Worm (Caenorhabditis elegans) whole organism, young adult: ENCODE data around the gene H20E11.2.
A peak's percentile ranks its signal among the peaks of the same experiment; 100 is the strongest.

Experiments
- B0019.2 ChIP-seq: fragments of 200-800 bp; sonication (Bioruptor generic); conservative IDR thresholded peaks from 2 replicates; pipeline ENCODE4 v1.3.6; 2022; ENCODE audit warnings: missing genetic modification reagents, missing genetic modification characterization, missing compliant biosample characterization
- B0261.1 ChIP-seq: sonication (generic microtip); optimal IDR thresholded peaks from 2 replicates; lab custom pipeline; 2016; ENCODE audit warnings: mild to moderate bottlenecking, missing genetic modification characterization, moderate library complexity, missing compliant biosample characterization
- B0336.3 ChIP-seq: fragments of 200-800 bp; sonication (Bioruptor generic); IDR thresholded peaks from 2 replicates; pipeline ENCODE4 v1.3.6; 2022; ENCODE audit warnings: missing genetic modification characterization, missing compliant biosample characterization
- D2030.7 ChIP-seq: fragments of 200-800 bp; sonication (Bioruptor generic); IDR thresholded peaks from 2 replicates; pipeline ENCODE4 v1.3.6; 2022; ENCODE audit warnings: missing genetic modification reagents, missing genetic modification characterization, missing compliant biosample characterization
- F22D6.2 ChIP-seq: sonication (generic microtip); optimal IDR thresholded peaks from 2 replicates; lab custom pipeline; 2016; ENCODE audit warnings: mild to moderate bottlenecking, missing genetic modification characterization, missing compliant biosample characterization
- F23B12.7 ChIP-seq: sonication (generic microtip); optimal IDR thresholded peaks from 2 replicates; lab custom pipeline; 2017; ENCODE audit warnings: missing genetic modification characterization, mild to moderate bottlenecking, missing compliant biosample characterization, antibody characterized with exemption, moderate library complexity; ENCODE audit not compliant: insufficient read depth
- F37B4.10 ChIP-seq: fragments of 200-800 bp; sonication (Bioruptor generic); IDR thresholded peaks from 2 replicates; pipeline ENCODE4 v1.3.6; 2022; ENCODE audit warnings: missing genetic modification characterization, missing compliant biosample characterization
- F55B11.4 ChIP-seq: sonication (generic microtip); optimal IDR thresholded peaks from 2 replicates; lab custom pipeline; 2016; ENCODE audit warnings: missing compliant biosample characterization, missing genetic modification characterization, borderline replicate concordance; ENCODE audit not compliant: insufficient read depth
- F57C9.4 ChIP-seq: sonication (generic microtip); optimal IDR thresholded peaks from 2 replicates; lab custom pipeline; 2017; ENCODE audit warnings: mild to moderate bottlenecking, missing genetic modification characterization, missing compliant biosample characterization
- T07F8.4 ChIP-seq: sonication (generic microtip); optimal IDR thresholded peaks from 2 replicates; lab custom pipeline; 2016; ENCODE audit warnings: mild to moderate bottlenecking, missing genetic modification characterization, moderate library complexity, missing compliant biosample characterization
- Y53F4B.3 ChIP-seq: fragments of 200-800 bp; sonication (Bioruptor generic); IDR thresholded peaks from 2 replicates; pipeline ENCODE4 v1.3.6; 2022; ENCODE audit warnings: missing genetic modification reagents, missing genetic modification characterization, missing compliant biosample characterization
- Y95B8A.8 ChIP-seq: fragments of 200-800 bp; sonication (Bioruptor generic); IDR thresholded peaks from 2 replicates; pipeline ENCODE4 v1.3.6; 2022; ENCODE audit warnings: missing genetic modification reagents, missing genetic modification characterization, missing compliant biosample characterization
- aptf-3 ChIP-seq: fragments of 200-800 bp; sonication (Bioruptor generic); IDR thresholded peaks from 2 replicates; pipeline ENCODE4 v1.3.6; 2022; ENCODE audit warnings: missing genetic modification characterization, missing compliant biosample characterization
- attf-5 ChIP-seq: fragments of 200-800 bp; sonication (Bioruptor generic); optimal IDR thresholded peaks from 2 replicates; lab custom pipeline; 2018; ENCODE audit warnings: mild to moderate bottlenecking, missing genetic modification characterization, missing compliant biosample characterization
- bed-1 ChIP-seq: fragments of 200-800 bp; sonication (Bioruptor generic); IDR thresholded peaks from 2 replicates; pipeline ENCODE4 v1.3.6; 2022; ENCODE audit warnings: missing genetic modification reagents, missing genetic modification characterization, missing compliant biosample characterization
- cebp-1 ChIP-seq, 2 experiments: fragments of 200-800 bp in 1 of 2; sonication (Bioruptor generic) in 1 of 2; sonication (generic microtip) in 1 of 2; IDR thresholded peaks in 1 of 2; optimal IDR thresholded peaks in 1 of 2; 2 replicates each; pipeline versions ENCODE4 v1.3.6 to Lab custom; 2017 to 2022; ENCODE audit warnings: missing compliant biosample characterization in 2 of 2, missing genetic modification characterization in 2 of 2, mild to moderate bottlenecking in 1 of 2, missing genetic modification reagents in 1 of 2, moderate library complexity in 1 of 2
- cebp-2 ChIP-seq: fragments of 200-800 bp; sonication (Bioruptor generic); IDR thresholded peaks from 2 replicates; pipeline ENCODE4 v1.3.6; 2022; ENCODE audit warnings: missing genetic modification characterization, missing compliant biosample characterization
- ceh-27 ChIP-seq: fragments of 200-800 bp; sonication (Bioruptor generic); optimal IDR thresholded peaks from 2 replicates; lab custom pipeline; 2018; ENCODE audit warnings: mild to moderate bottlenecking, missing genetic modification characterization, moderate library complexity, missing compliant biosample characterization
- ceh-79 ChIP-seq: sonication (generic microtip); optimal IDR thresholded peaks from 2 replicates; lab custom pipeline; 2017; ENCODE audit warnings: mild to moderate bottlenecking, missing genetic modification characterization, missing compliant biosample characterization
- chd-7 ChIP-seq: sonication (generic microtip); optimal IDR thresholded peaks from 2 replicates; lab custom pipeline; 2016; ENCODE audit warnings: mild to moderate bottlenecking, missing genetic modification characterization, moderate library complexity, missing compliant biosample characterization
- dox-1 ChIP-seq: fragments of 200-800 bp; sonication (Bioruptor generic); IDR thresholded peaks from 2 replicates; pipeline ENCODE4 v1.3.6; 2022; ENCODE audit warnings: missing genetic modification reagents, missing genetic modification characterization, missing compliant biosample characterization
- ekl-4 ChIP-seq: fragments of 200-800 bp; sonication (Bioruptor generic); IDR thresholded peaks from 2 replicates; pipeline ENCODE4 v1.3.6; 2022; ENCODE audit warnings: missing genetic modification reagents, missing genetic modification characterization, missing compliant biosample characterization
- ets-4 ChIP-seq: fragments of 200-800 bp; sonication (Bioruptor generic); optimal IDR thresholded peaks from 2 replicates; lab custom pipeline; 2018; ENCODE audit warnings: mild to moderate bottlenecking, missing genetic modification characterization, missing compliant biosample characterization
- fkh-3 ChIP-seq: sonication (generic microtip); optimal IDR thresholded peaks from 2 replicates; lab custom pipeline; 2016; ENCODE audit warnings: mild to moderate bottlenecking, missing genetic modification characterization, missing compliant biosample characterization
- gei-17 ChIP-seq: fragments of 200-800 bp; sonication (Bioruptor generic); optimal IDR thresholded peaks from 2 replicates; lab custom pipeline; 2018; ENCODE audit warnings: mild to moderate bottlenecking, missing genetic modification characterization, missing compliant biosample characterization
- hlh-12 ChIP-seq: sonication (generic microtip); optimal IDR thresholded peaks from 2 replicates; lab custom pipeline; 2016; ENCODE audit warnings: missing genetic modification characterization, missing compliant biosample characterization
- hlh-26 ChIP-seq: fragments of 200-800 bp; sonication (Bioruptor generic); conservative IDR thresholded peaks from 2 replicates; pipeline ENCODE4 v1.3.6; 2022; ENCODE audit warnings: missing genetic modification reagents, missing genetic modification characterization, missing compliant biosample characterization
- let-526 ChIP-seq: fragments of 200-800 bp; sonication (Bioruptor generic); IDR thresholded peaks from 2 replicates; pipeline ENCODE4 v1.3.6; 2022; ENCODE audit warnings: missing genetic modification reagents, missing genetic modification characterization, missing compliant biosample characterization
- lin-26 ChIP-seq: fragments of 200-800 bp; sonication (Bioruptor generic); IDR thresholded peaks from 2 replicates; pipeline ENCODE4 v1.3.6; 2022; ENCODE audit warnings: missing genetic modification reagents, missing genetic modification characterization, missing compliant biosample characterization
- lin-54 ChIP-seq: fragments of 200-800 bp; sonication (Bioruptor generic); optimal IDR thresholded peaks from 2 replicates; lab custom pipeline; 2018; ENCODE audit warnings: mild to moderate bottlenecking, missing genetic modification characterization, missing compliant biosample characterization
- lir-1 ChIP-seq: fragments of 200-800 bp; sonication (Bioruptor generic); conservative IDR thresholded peaks from 2 replicates; pipeline ENCODE4 v1.3.6; 2022; ENCODE audit warnings: missing genetic modification reagents, missing genetic modification characterization, missing compliant biosample characterization
- lsy-27 ChIP-seq: sonication (generic microtip); optimal IDR thresholded peaks from 2 replicates; lab custom pipeline; 2017; ENCODE audit warnings: missing genetic modification characterization, mild to moderate bottlenecking, missing compliant biosample characterization, antibody characterized with exemption, missing genotype, borderline replicate concordance; ENCODE audit not compliant: insufficient read depth
- madf-6 ChIP-seq: fragments of 200-800 bp; sonication (Bioruptor generic); IDR thresholded peaks from 2 replicates; pipeline ENCODE4 v1.3.6; 2022; ENCODE audit warnings: missing genetic modification reagents, missing genetic modification characterization, missing compliant biosample characterization
- madf-8 ChIP-seq: fragments of 200-800 bp; sonication (Bioruptor generic); conservative IDR thresholded peaks from 2 replicates; pipeline ENCODE4 v1.3.6; 2022; ENCODE audit warnings: missing genetic modification reagents, missing genetic modification characterization, missing compliant biosample characterization
- mel-28 ChIP-seq: sonication (generic microtip); optimal IDR thresholded peaks from 2 replicates; lab custom pipeline; 2016; ENCODE audit warnings: borderline replicate concordance, mild to moderate bottlenecking, missing genetic modification characterization, missing compliant biosample characterization
- nhr-120 ChIP-seq: fragments of 200-800 bp; sonication (Bioruptor generic); IDR thresholded peaks from 2 replicates; pipeline ENCODE4 v1.3.6; 2022; ENCODE audit warnings: missing genetic modification characterization, missing compliant biosample characterization
- nhr-179 ChIP-seq: sonication (generic microtip); optimal IDR thresholded peaks from 2 replicates; lab custom pipeline; 2016; ENCODE audit warnings: mild to moderate bottlenecking, missing genetic modification characterization, missing compliant biosample characterization
- pbrm-1 ChIP-seq: fragments of 200-800 bp; sonication (Bioruptor generic); IDR thresholded peaks from 2 replicates; pipeline ENCODE4 v1.3.6; 2022; ENCODE audit warnings: missing genetic modification reagents, missing genetic modification characterization, missing compliant biosample characterization
- rec-8 ChIP-seq, 2 experiments: sonication (generic microtip); optimal IDR thresholded peaks; 2 replicates each; lab custom pipeline; 2016; ENCODE audit warnings: mild to moderate bottlenecking in 2 of 2, missing genetic modification characterization in 2 of 2, missing genetic modification reagents in 2 of 2, missing genotype in 2 of 2, missing biosample characterization in 1 of 2, missing compliant biosample characterization in 1 of 2, moderate library complexity in 1 of 2
- repo-1 ChIP-seq: sonication (generic microtip); optimal IDR thresholded peaks from 2 replicates; lab custom pipeline; 2017; ENCODE audit warnings: mild to moderate bottlenecking, missing genetic modification characterization, missing compliant biosample characterization
- rpc-1 ChIP-seq, 2 experiments: fragments of 150-350 bp in 1 of 2; sonication (generic microtip) in 1 of 2; optimal IDR thresholded peaks; 2 replicates each; lab custom pipeline; 2014 to 2018; ENCODE audit warnings: missing biosample characterization in 1 of 2, missing genetic modification characterization in 1 of 2, missing genetic modification reagents in 1 of 2, missing genotype in 1 of 2
- sea-2 ChIP-seq: fragments of 200-800 bp; sonication (Bioruptor generic); IDR thresholded peaks from 2 replicates; pipeline ENCODE4 v1.3.6; 2022; ENCODE audit warnings: missing genetic modification characterization, missing compliant biosample characterization
- snpc-1.1 ChIP-seq: sonication (generic microtip); optimal IDR thresholded peaks from 2 replicates; lab custom pipeline; 2017; ENCODE audit warnings: missing genetic modification characterization, mild to moderate bottlenecking, missing compliant biosample characterization, antibody characterized with exemption, moderate library complexity, missing genotype, missing genetic modification reagents; ENCODE audit not compliant: insufficient read depth
- snpc-3.4 ChIP-seq: sonication (generic microtip); optimal IDR thresholded peaks from 2 replicates; lab custom pipeline; 2017; ENCODE audit warnings: missing genetic modification characterization, mild to moderate bottlenecking, missing compliant biosample characterization, antibody characterized with exemption, moderate library complexity, missing genotype, missing genetic modification reagents
- sptf-2 ChIP-seq: fragments of 200-800 bp; sonication (Bioruptor generic); optimal IDR thresholded peaks from 2 replicates; lab custom pipeline; 2018; ENCODE audit warnings: mild to moderate bottlenecking, missing genetic modification characterization, missing compliant biosample characterization
- ztf-22 ChIP-seq: fragments of 200-800 bp; sonication (Bioruptor generic); optimal IDR thresholded peaks from 2 replicates; lab custom pipeline; 2018; ENCODE audit warnings: mild to moderate bottlenecking, missing genetic modification characterization, moderate library complexity, missing compliant biosample characterization
- ztf-26 ChIP-seq: sonication (generic microtip); optimal IDR thresholded peaks from 2 replicates; lab custom pipeline; 2017; ENCODE audit warnings: missing genetic modification characterization, missing compliant biosample characterization
- ztf-28 ChIP-seq: fragments of 200-800 bp; sonication (Bioruptor generic); IDR thresholded peaks from 2 replicates; pipeline ENCODE4 v1.3.6; 2022; ENCODE audit warnings: missing genetic modification reagents, missing genetic modification characterization, missing compliant biosample characterization

Gene H20E11.2

ce11 chrIV:6785873-6786272 lies 41.7 kb upstream of the H20E11.2 start (continued):
- peak; percentile 98 for TF ChIP-seq cebp-1 (GFP tag; IDR thresholded peaks at IDR 0.05; lab: Robert Waterston, UW)
- TF ChIP-seq cebp-1 (tag; optimal IDR thresholded peaks at IDR 0.05; lab: Kevin White, UChicago), result peak; percentile 99
- peak; percentile 81 for TF ChIP-seq dox-1 (GFP tag; lab: Robert Waterston, UW)
- TF ChIP-seq ekl-4, result no peak
- TF ChIP-seq F23B12.7 (tag; lab: Kevin White, UChicago), result no peak
- peak; percentile 88 for TF ChIP-seq attf-5
- TF ChIP-seq pbrm-1 (GFP tag; lab: Robert Waterston, UW), result peak; percentile 65
- no peak for TF ChIP-seq B0019.2 (GFP tag; lab: Robert Waterston, UW)
- TF ChIP-seq D2030.7, result no peak
- TF ChIP-seq hlh-12, result no peak
- TF ChIP-seq repo-1 (tag; lab: Kevin White, UChicago), result peak; percentile 42
- no peak for TF ChIP-seq hlh-26 (GFP tag; lab: Robert Waterston, UW)
- no peak for TF ChIP-seq ets-4 (GFP tag; lab: Kevin White, UChicago)
- peak; percentile 15 for TF ChIP-seq ceh-27
- no peak for TF ChIP-seq F37B4.10 (GFP tag; lab: Robert Waterston, UW)
- no peak for TF ChIP-seq let-526 (GFP tag; lab: Robert Waterston, UW)
- no peak for TF ChIP-seq bed-1
- TF ChIP-seq B0336.3, result peak; percentile 17; the same call in 1 of the 2 replicates
- no peak for TF ChIP-seq aptf-3 (GFP tag; lab: Robert Waterston, UW)
- TF ChIP-seq rpc-1 (optimal IDR thresholded peaks at IDR 0.05; lab: Kevin White, UChicago), result no peak
- no peak for TF ChIP-seq rpc-1 (tag; optimal IDR thresholded peaks at IDR 0.05; lab: Kevin White, UChicago)
- peak; percentile 38 for TF ChIP-seq chd-7 (tag; lab: Kevin White, UChicago)
- no peak for TF ChIP-seq sea-2 (GFP tag; lab: Robert Waterston, UW)
- no peak for TF ChIP-seq madf-8
- TF ChIP-seq ztf-26 (tag; lab: Kevin White, UChicago), result no peak
- TF ChIP-seq F55B11.4, result no peak
- no peak for TF ChIP-seq ztf-22 (GFP tag; lab: Kevin White, UChicago)
- no peak for TF ChIP-seq gei-17 (GFP tag; lab: Kevin White, UChicago)
- no peak for TF ChIP-seq mel-28
- TF ChIP-seq T07F8.4 (tag; lab: Kevin White, UChicago), result no peak
- TF ChIP-seq lin-26 (GFP tag; lab: Robert Waterston, UW), result no peak
- no peak for TF ChIP-seq nhr-120 (GFP tag; lab: Robert Waterston, UW)
- TF ChIP-seq lin-54 (GFP tag; lab: Kevin White, UChicago), result peak; percentile 44
- no peak for TF ChIP-seq F57C9.4
- no peak for TF ChIP-seq F22D6.2 (tag; lab: Kevin White, UChicago)
- TF ChIP-seq snpc-1.1, result no peak
- TF ChIP-seq fkh-3 (tag; lab: Kevin White, UChicago), result no peak
- no peak for TF ChIP-seq ztf-28
- no peak for TF ChIP-seq nhr-179 (tag; lab: Kevin White, UChicago)
- no peak for TF ChIP-seq rec-8 (tag; optimal IDR thresholded peaks at IDR 0.05; lab: Kevin White, UChicago)
- TF ChIP-seq Y95B8A.8 (GFP tag; lab: Robert Waterston, UW), result no peak
- no peak for TF ChIP-seq sptf-2 (GFP tag; lab: Kevin White, UChicago)
- TF ChIP-seq ceh-79, result no peak
- TF ChIP-seq Y53F4B.3 (GFP tag; lab: Robert Waterston, UW), result no peak
- no peak for TF ChIP-seq lir-1 (GFP tag; lab: Robert Waterston, UW)
- TF ChIP-seq cebp-2 (GFP tag; lab: Robert Waterston, UW), result 0 out of 2 replicates have a peak, but pooled peaks have one; percentile 57
- no peak for TF ChIP-seq B0261.1 (tag; lab: Kevin White, UChicago)
- no peak for TF ChIP-seq madf-6 (GFP tag; lab: Robert Waterston, UW)
- no peak for TF ChIP-seq lsy-27
- TF ChIP-seq snpc-3.4 (tag; lab: Kevin White, UChicago), result no peak
